Fruit fly (Drosophila melanogaster) whole organism, embryonic: ENCODE measurements around the gene CycC.

Source experiments
- B-H2 ChIP-seq: fragments of 200-800 bp; sonication (Bioruptor generic); optimal IDR thresholded peaks from 2 replicates; lab custom pipeline; 2018; ENCODE audit warnings: missing biosample characterization, mild to moderate bottlenecking, missing genetic modification characterization
- Bgb ChIP-seq: fragments of 200-800 bp; sonication (Bioruptor generic); IDR thresholded peaks from 2 replicates; pipeline ENCODE4 v1.3.6; 2022; ENCODE audit warnings: missing biosample characterization, missing genetic modification characterization; ENCODE audit not compliant: partially characterized antibody
- BtbVII ChIP-seq: fragments of 200-800 bp; sonication (Bioruptor generic); optimal IDR thresholded peaks from 3 replicates; lab custom pipeline; 2017; ENCODE audit warnings: missing biosample characterization, mild to moderate bottlenecking, missing genetic modification characterization
- CG10209 ChIP-seq: fragments of 200-800 bp; sonication (Bioruptor generic); optimal IDR thresholded peaks from 3 replicates; lab custom pipeline; 2017; ENCODE audit warnings: missing biosample characterization, mild to moderate bottlenecking, missing genetic modification characterization, missing genetic modification reagents
- CG10321 ChIP-seq: fragments of 200-800 bp; sonication (Bioruptor generic); IDR thresholded peaks from 2 replicates; pipeline ENCODE4 v1.3.6; 2022; ENCODE audit warnings: missing biosample characterization, missing genetic modification characterization
- CG10366 ChIP-seq: fragments of 200-800 bp; sonication (Bioruptor generic); IDR thresholded peaks from 2 replicates; pipeline ENCODE4 v1.3.6; 2022; ENCODE audit warnings: missing biosample characterization, missing genetic modification characterization
- CG12155 ChIP-seq: fragments of 200-800 bp; sonication (Bioruptor generic); optimal IDR thresholded peaks from 3 replicates; lab custom pipeline; 2016; ENCODE audit warnings: missing biosample characterization, missing genetic modification characterization
- CG13123 ChIP-seq: fragments of 200-800 bp; sonication (Bioruptor generic); optimal IDR thresholded peaks from 2 replicates; lab custom pipeline; 2016; ENCODE audit warnings: missing biosample characterization, missing genetic modification characterization
- CG15269 ChIP-seq: fragments of 200-800 bp; sonication (Bioruptor generic); optimal IDR thresholded peaks from 2 replicates; lab custom pipeline; 2018; ENCODE audit warnings: missing biosample characterization, mild to moderate bottlenecking, missing genetic modification characterization, moderate library complexity
- CG1529 ChIP-seq: fragments of 200-800 bp; sonication (Bioruptor generic); optimal IDR thresholded peaks from 3 replicates; lab custom pipeline; 2018; ENCODE audit warnings: missing biosample characterization, missing genetic modification characterization
- CG16815 ChIP-seq: fragments of 200-800 bp; sonication (Bioruptor generic); optimal IDR thresholded peaks from 3 replicates; lab custom pipeline; 2017; ENCODE audit warnings: missing biosample characterization, mild to moderate bottlenecking, missing genetic modification characterization
- CG17359 ChIP-seq: fragments of 200-800 bp; sonication (Bioruptor generic); optimal IDR thresholded peaks from 3 replicates; lab custom pipeline; 2018; ENCODE audit warnings: missing biosample characterization, mild to moderate bottlenecking, missing genetic modification characterization, moderate library complexity
- CG1792 ChIP-seq: fragments of 200-800 bp; sonication (Bioruptor generic); optimal IDR thresholded peaks from 2 replicates; lab custom pipeline; 2016; ENCODE audit warnings: missing biosample characterization, missing genetic modification characterization
- CG18599 ChIP-seq: fragments of 200-800 bp; sonication (Bioruptor generic); optimal IDR thresholded peaks from 3 replicates; lab custom pipeline; 2017; ENCODE audit warnings: missing biosample characterization, missing genetic modification characterization, mild to moderate bottlenecking, moderate library complexity, missing genetic modification reagents
- CG2712 ChIP-seq: fragments of 200-800 bp; optimal IDR thresholded peaks from 3 replicates; lab custom pipeline; 2019; ENCODE audit warnings: missing biosample characterization, mild to moderate bottlenecking, missing genetic modification characterization, moderate library complexity
- CG3163 ChIP-seq: fragments of 200-800 bp; sonication (Bioruptor generic); optimal IDR thresholded peaks from 3 replicates; lab custom pipeline; 2016; ENCODE audit warnings: missing biosample characterization, missing genetic modification characterization
- CG34422 ChIP-seq: fragments of 200-800 bp; sonication (Bioruptor generic); IDR thresholded peaks from 3 replicates; pipeline ENCODE4 v1.3.6; 2022; ENCODE audit warnings: missing biosample characterization, missing genetic modification characterization
- CG6854 ChIP-seq: fragments of 200-800 bp; sonication (Bioruptor generic); optimal IDR thresholded peaks from 3 replicates; lab custom pipeline; 2017; ENCODE audit warnings: missing biosample characterization, mild to moderate bottlenecking, missing genetic modification characterization
- CG7372 ChIP-seq: fragments of 200-800 bp; sonication (Bioruptor generic); IDR thresholded peaks from 2 replicates; pipeline ENCODE4 v1.3.6; 2022; ENCODE audit warnings: missing biosample characterization, missing genetic modification characterization
- CG8089 ChIP-seq: fragments of 200-800 bp; sonication (Bioruptor generic); optimal IDR thresholded peaks from 3 replicates; lab custom pipeline; 2016; ENCODE audit warnings: missing biosample characterization, missing genetic modification characterization
- CG9609 ChIP-seq: fragments of 200-800 bp; sonication (Bioruptor generic); optimal IDR thresholded peaks from 3 replicates; lab custom pipeline; 2016; ENCODE audit warnings: missing biosample characterization, missing genetic modification characterization
- Dbx ChIP-seq: fragments of 200-800 bp; sonication (Bioruptor generic); IDR thresholded peaks from 3 replicates; pipeline ENCODE4 v1.3.6; 2022; ENCODE audit warnings: missing biosample characterization, missing genetic modification characterization
- Dref ChIP-seq: fragments of 200-800 bp; sonication (Bioruptor generic); IDR thresholded peaks from 2 replicates; pipeline ENCODE4 v1.3.6; 2022; ENCODE audit warnings: missing biosample characterization, missing genetic modification characterization
- Fer2 ChIP-seq: fragments of 200-800 bp; sonication (Bioruptor generic); optimal IDR thresholded peaks from 2 replicates; lab custom pipeline; 2018; ENCODE audit warnings: missing biosample characterization, mild to moderate bottlenecking, missing genetic modification characterization, moderate library complexity
- HHEX ChIP-seq: fragments of 200-800 bp; sonication (Bioruptor generic); optimal IDR thresholded peaks from 3 replicates; lab custom pipeline; 2017; ENCODE audit warnings: missing biosample characterization, mild to moderate bottlenecking, missing genetic modification characterization, missing genetic modification reagents
- HLH4C ChIP-seq: fragments of 200-800 bp; sonication (Bioruptor generic); IDR thresholded peaks from 3 replicates; pipeline ENCODE4 v1.3.6; 2022; ENCODE audit warnings: missing biosample characterization, missing genetic modification characterization; ENCODE audit not compliant: partially characterized antibody
- HmgD ChIP-seq: fragments of 200-800 bp; sonication (Bioruptor generic); optimal IDR thresholded peaks from 3 replicates; lab custom pipeline; 2016; ENCODE audit warnings: missing biosample characterization, missing genetic modification characterization
- Meics ChIP-seq: fragments of 200-800 bp; sonication (Bioruptor generic); optimal IDR thresholded peaks from 2 replicates; lab custom pipeline; 2017; ENCODE audit warnings: missing biosample characterization, mild to moderate bottlenecking, missing genetic modification characterization
- YL-1 ChIP-seq: fragments of 200-800 bp; sonication (Bioruptor generic); optimal IDR thresholded peaks from 3 replicates; lab custom pipeline; 2017; ENCODE audit warnings: missing biosample characterization, mild to moderate bottlenecking, missing genetic modification characterization
- ash1 ChIP-seq: fragments of 200-800 bp; sonication (Bioruptor generic); optimal IDR thresholded peaks from 2 replicates; lab custom pipeline; 2018; ENCODE audit warnings: missing biosample characterization, mild to moderate bottlenecking, missing genetic modification characterization
- caup ChIP-seq: fragments of 200-800 bp; sonication (Bioruptor generic); optimal IDR thresholded peaks from 3 replicates; lab custom pipeline; 2017; ENCODE audit warnings: missing biosample characterization, mild to moderate bottlenecking, missing genetic modification characterization, moderate library complexity; ENCODE audit not compliant: severe bottlenecking
- chm ChIP-seq: fragments of 200-800 bp; sonication (Bioruptor generic); IDR thresholded peaks from 2 replicates; pipeline ENCODE4 v1.3.6; 2022; ENCODE audit warnings: missing biosample characterization, missing genetic modification characterization
- dan ChIP-seq: fragments of 200-800 bp; sonication (Bioruptor generic); IDR thresholded peaks from 2 replicates; pipeline ENCODE4 v1.3.6; 2022; ENCODE audit warnings: missing biosample characterization, missing genetic modification characterization
- dysf ChIP-seq: fragments of 200-800 bp; sonication (Bioruptor generic); IDR thresholded peaks from 3 replicates; pipeline ENCODE4 v1.3.6; 2022; ENCODE audit warnings: missing biosample characterization, missing genetic modification characterization
- eyg ChIP-seq: fragments of 200-800 bp; sonication (Bioruptor generic); optimal IDR thresholded peaks from 3 replicates; lab custom pipeline; 2016; ENCODE audit warnings: missing biosample characterization, missing genetic modification characterization
- fru ChIP-seq: fragments of >200 bp; optimal IDR thresholded peaks from 2 replicates; lab custom pipeline; 2017
- gce ChIP-seq: fragments of 200-800 bp; sonication (Bioruptor generic); IDR thresholded peaks from 3 replicates; pipeline ENCODE4 v1.3.6; 2022; ENCODE audit warnings: missing biosample characterization, missing genetic modification characterization
- grn ChIP-seq: fragments of 200-800 bp; sonication (Bioruptor generic); optimal IDR thresholded peaks from 3 replicates; lab custom pipeline; 2017; ENCODE audit warnings: missing biosample characterization, missing genetic modification characterization
- ham ChIP-seq: fragments of 200-800 bp; sonication (Bioruptor generic); IDR thresholded peaks from 2 replicates; pipeline ENCODE4 v1.3.6; 2022; ENCODE audit warnings: missing biosample characterization, missing genetic modification characterization
- hth ChIP-seq: fragments of >200 bp; optimal IDR thresholded peaks from 2 replicates; lab custom pipeline; 2017; ENCODE audit warnings: inconsistent platforms
- ind ChIP-seq: fragments of 200-800 bp; sonication (Bioruptor generic); optimal IDR thresholded peaks from 3 replicates; lab custom pipeline; 2016; ENCODE audit warnings: missing biosample characterization, missing genetic modification characterization
- klu ChIP-seq: fragments of 200-800 bp; sonication (Bioruptor generic); IDR thresholded peaks from 2 replicates; pipeline ENCODE4 v1.3.6; 2022; ENCODE audit warnings: missing biosample characterization, missing genetic modification characterization
- nerfin-1 ChIP-seq: fragments of 200-800 bp; sonication (Bioruptor generic); optimal IDR thresholded peaks from 3 replicates; lab custom pipeline; 2019; ENCODE audit warnings: missing biosample characterization, mild to moderate bottlenecking, missing genetic modification characterization, moderate library complexity
- otp ChIP-seq: fragments of 200-800 bp; sonication (Bioruptor generic); IDR thresholded peaks from 3 replicates; pipeline ENCODE4, ENCODE4 v1.3.6; 2022; ENCODE audit warnings: missing biosample characterization, missing genetic modification characterization
- repo ChIP-seq: fragments of 200-800 bp; sonication (Bioruptor generic); optimal IDR thresholded peaks from 2 replicates; lab custom pipeline; 2016; ENCODE audit warnings: missing biosample characterization, missing genetic modification characterization
- schlank ChIP-seq: fragments of 200-800 bp; sonication (Bioruptor generic); optimal IDR thresholded peaks from 2 replicates; lab custom pipeline; 2018; ENCODE audit warnings: missing biosample characterization, mild to moderate bottlenecking, missing genetic modification characterization
- sens-2 ChIP-seq: fragments of 200-800 bp; sonication (Bioruptor generic); IDR thresholded peaks from 2 replicates; pipeline ENCODE4 v1.3.6; 2022; ENCODE audit warnings: missing biosample characterization, missing genetic modification characterization
- shn ChIP-seq: fragments of 200-800 bp; sonication (Bioruptor generic); optimal IDR thresholded peaks from 3 replicates; lab custom pipeline; 2016; ENCODE audit warnings: missing biosample characterization, missing genetic modification characterization
- sna ChIP-seq: fragments of 200-800 bp; sonication (Bioruptor generic); IDR thresholded peaks from 2 replicates; pipeline ENCODE4 v1.3.6; 2022; ENCODE audit warnings: missing biosample characterization, missing genetic modification characterization; ENCODE audit not compliant: partially characterized antibody
- vnd ChIP-seq: fragments of 200-800 bp; sonication (Bioruptor generic); IDR thresholded peaks from 3 replicates; pipeline ENCODE4 v1.3.6; 2022; ENCODE audit warnings: missing biosample characterization, missing genetic modification characterization; ENCODE audit not compliant: partially characterized antibody
- vvl ChIP-seq: fragments of 200-800 bp; sonication (Bioruptor generic); IDR thresholded peaks from 2 replicates; pipeline ENCODE4 v1.3.6; 2022; ENCODE audit warnings: missing biosample characterization, missing genetic modification characterization
- wek ChIP-seq: fragments of 200-800 bp; sonication (Bioruptor generic); optimal IDR thresholded peaks from 3 replicates; lab custom pipeline; 2018; ENCODE audit warnings: missing biosample characterization, mild to moderate bottlenecking, missing genetic modification characterization, moderate library complexity

CycC gene

DNA sequence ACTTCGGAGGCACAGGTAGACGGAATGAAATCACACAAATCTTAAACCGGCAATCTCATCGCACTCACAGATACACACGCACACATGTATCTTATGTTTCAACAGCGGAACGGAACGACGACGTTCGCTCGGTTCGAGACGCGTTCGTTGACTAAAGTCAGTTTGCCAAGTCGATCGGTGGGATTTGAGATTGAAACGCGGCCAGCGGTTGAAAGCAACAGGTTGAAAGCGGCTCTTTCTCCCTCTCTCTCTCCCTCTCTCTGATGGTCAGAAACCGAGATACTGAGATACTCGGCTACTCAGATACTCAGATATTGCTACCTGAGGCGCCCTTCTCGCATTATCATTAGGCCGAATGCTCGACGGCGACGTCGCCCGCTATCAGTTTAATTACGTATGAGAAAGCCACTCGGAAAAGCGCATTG is 36.2 kb downstream of the CycC start (continued):
- TF ChIP-seq CG15269 (peak; percentile 3), CG7372 (GFP tag; lab: Robert Waterston, UW) (no peak), gce (GFP tag; lab: Robert Waterston, UW) (peak; percentile 66; the same call in 1 of the 3 replicates), eyg (GFP tag; lab: Kevin White, UChicago) (no peak), repo (GFP tag; lab: Kevin White, UChicago) (no peak), wek (GFP tag; lab: Kevin White, UChicago) (peak; percentile 59), chm (GFP tag; lab: Robert Waterston, UW) (peak; percentile 80; the same call in 1 of the 2 replicates), CG16815 (no peak), CG12155 (GFP tag; lab: Kevin White, UChicago) (no peak), Dref (GFP tag; lab: Robert Waterston, UW) (no peak), CG34422 (GFP tag; lab: Robert Waterston, UW) (no peak), BtbVII (GFP tag; lab: Kevin White, UChicago) (peak; percentile 84), CG18599 (GFP tag; lab: Kevin White, UChicago) (peak; percentile 76), klu (GFP tag; lab: Robert Waterston, UW) (no peak), CG17359 (tag; lab: Kevin White, UChicago) (no peak), CG6854 (GFP tag; lab: Kevin White, UChicago) (peak; percentile 79), vnd (GFP tag; lab: Robert Waterston, UW) (no peak), CG10321 (no peak), HmgD (GFP tag; lab: Kevin White, UChicago) (no peak), Bgb (GFP tag; lab: Robert Waterston, UW) (peak; percentile 22; the same call in 1 of the 2 replicates), B-H2 (peak; percentile 72), CG9609 (no peak), caup (GFP tag; lab: Kevin White, UChicago) (peak; percentile 86), vvl (0 out of 2 replicates have a peak, but pooled peaks have one; percentile 84), CG2712 (tag; lab: Kevin White, UChicago) (no peak), dan (no peak), Meics (GFP tag; lab: Kevin White, UChicago) (peak; percentile 60), fru (lab: Kevin White, UChicago) (no peak), CG3163 (peak; percentile 33), nerfin-1 (no peak), CG8089 (no peak), YL-1 (peak; percentile 38), sna (GFP tag; lab: Robert Waterston, UW) (peak; percentile 47), Dbx (GFP tag; lab: Robert Waterston, UW) (peak; percentile 82; the same call in 2 of the 3 replicates), CG10209 (GFP tag; lab: Kevin White, UChicago) (no peak), ind (GFP tag; lab: Kevin White, UChicago) (no peak), schlank (tag; lab: Kevin White, UChicago) (peak; percentile 12), CG13123 (GFP tag; lab: Kevin White, UChicago) (no peak), sens-2 (GFP tag; lab: Robert Waterston, UW) (no peak), Fer2 (tag; lab: Kevin White, UChicago) (no peak), HHEX (GFP tag; lab: Kevin White, UChicago) (peak; percentile 51), otp (GFP tag; lab: Robert Waterston, UW) (peak; percentile 20; the same call in 1 of the 3 replicates), shn (GFP tag; lab: Kevin White, UChicago) (no peak), CG1792 (GFP tag; lab: Kevin White, UChicago) (no peak), CG10366 (no peak), dysf (GFP tag; lab: Robert Waterston, UW) (peak; percentile 28; the same call in 1 of the 3 replicates), HLH4C (0 out of 3 replicates have a peak, but pooled peaks have one; percentile 10), ash1 (GFP tag; lab: Kevin White, UChicago) (no peak), hth (lab: Kevin White, UChicago) (no peak), grn (GFP tag; lab: Kevin White, UChicago) (peak; percentile 99), CG1529 (peak; percentile 10), ham (GFP tag; lab: Robert Waterston, UW) (no peak)
